Worm (Caenorhabditis elegans) whole organism, L3 larva: ENCODE data around the gene K09D9.1.

Experiments
- R02D3.7 ChIP-seq: fragments of 150-350 bp; optimal IDR thresholded peaks from 2 replicates; lab custom pipeline; 2014; ENCODE audit warnings: missing biosample characterization, missing genetic modification characterization
- aly-2 ChIP-seq: fragments of 150-350 bp; optimal IDR thresholded peaks from 2 replicates; lab custom pipeline; 2014; ENCODE audit warnings: missing biosample characterization, missing genetic modification characterization
- ama-1 ChIP-seq: fragments of 150-350 bp; optimal IDR thresholded peaks from 2 replicates; lab custom pipeline; 2018
- ceh-28 ChIP-seq: fragments of 150-350 bp; optimal IDR thresholded peaks from 2 replicates; lab custom pipeline; 2014; ENCODE audit warnings: missing biosample characterization, missing genetic modification reagents, missing genetic modification characterization
- ceh-82 ChIP-seq: fragments of 150-350 bp; optimal IDR thresholded peaks from 2 replicates; lab custom pipeline; 2014; ENCODE audit warnings: missing biosample characterization, missing genetic modification characterization
- ceh-9 ChIP-seq: sonication (generic microtip); optimal IDR thresholded peaks from 2 replicates; lab custom pipeline; 2018; ENCODE audit warnings: missing biosample characterization, missing genetic modification characterization
- egl-5 ChIP-seq: fragments of 150-350 bp; optimal IDR thresholded peaks from 2 replicates; lab custom pipeline; 2017; ENCODE audit warnings: missing biosample characterization, missing genetic modification reagents, missing genetic modification characterization, inconsistent platforms
- elt-2 ChIP-seq: sonication (generic microtip); optimal IDR thresholded peaks from 2 replicates; lab custom pipeline; 2016; ENCODE audit warnings: missing genetic modification reagents, mild to moderate bottlenecking, missing genetic modification characterization, missing compliant biosample characterization
- eor-1 ChIP-seq, 2 experiments: fragments of 150-350 bp; optimal IDR thresholded peaks; 2 replicates each; lab custom pipeline; 2014 to 2018; ENCODE audit warnings: missing biosample characterization in 2 of 2, missing genetic modification characterization in 2 of 2
- fkh-2 ChIP-seq: fragments of 150-350 bp; optimal IDR thresholded peaks from 2 replicates; lab custom pipeline; 2014; ENCODE audit warnings: missing biosample characterization, missing genetic modification reagents, missing genetic modification characterization
- fos-1 ChIP-seq: fragments of 150-350 bp; optimal IDR thresholded peaks from 2 replicates; lab custom pipeline; 2014; ENCODE audit warnings: missing biosample characterization, missing genetic modification characterization
- hmg-11 ChIP-seq: sonication (generic microtip); optimal IDR thresholded peaks from 2 replicates; lab custom pipeline; 2016; ENCODE audit warnings: missing genetic modification characterization, missing compliant biosample characterization
- lin-15B ChIP-seq: fragments of 150-350 bp; optimal IDR thresholded peaks from 2 replicates; lab custom pipeline; 2014; ENCODE audit warnings: missing biosample characterization, missing genetic modification characterization
- lin-39 ChIP-seq: fragments of 150-350 bp; optimal IDR thresholded peaks from 2 replicates; lab custom pipeline; 2018; ENCODE audit warnings: missing biosample characterization, missing genetic modification reagents, missing genetic modification characterization
- lsy-12 ChIP-seq: sonication (generic microtip); optimal IDR thresholded peaks from 2 replicates; lab custom pipeline; 2016; ENCODE audit warnings: mild to moderate bottlenecking, missing genetic modification characterization, missing compliant biosample characterization
- nhr-11 ChIP-seq: fragments of 150-350 bp; optimal IDR thresholded peaks from 2 replicates; lab custom pipeline; 2014; ENCODE audit warnings: missing biosample characterization, missing genetic modification characterization
- nhr-12 ChIP-seq: fragments of 150-350 bp; optimal IDR thresholded peaks from 2 replicates; lab custom pipeline; 2014; ENCODE audit warnings: missing biosample characterization, missing genetic modification characterization
- nhr-23 ChIP-seq: fragments of 150-350 bp; optimal IDR thresholded peaks from 2 replicates; lab custom pipeline; 2014; ENCODE audit warnings: missing biosample characterization, missing genetic modification reagents, missing genetic modification characterization
- nhr-237 ChIP-seq: fragments of 150-350 bp; optimal IDR thresholded peaks from 2 replicates; lab custom pipeline; 2014; ENCODE audit warnings: missing biosample characterization, missing genetic modification characterization
- nhr-25 ChIP-seq: sonication (generic microtip); optimal IDR thresholded peaks from 2 replicates; lab custom pipeline; 2017; ENCODE audit warnings: missing biosample characterization, missing genetic modification characterization
- nhr-28 ChIP-seq: fragments of 150-350 bp; optimal IDR thresholded peaks from 2 replicates; lab custom pipeline; 2014; ENCODE audit warnings: missing biosample characterization, missing genetic modification characterization
- nhr-43 ChIP-seq: sonication (generic microtip); optimal IDR thresholded peaks from 2 replicates; lab custom pipeline; 2016; ENCODE audit warnings: mild to moderate bottlenecking, missing genetic modification characterization, missing compliant biosample characterization; ENCODE audit not compliant: poor library complexity, severe bottlenecking
- nhr-67 ChIP-seq: fragments of 150-350 bp; optimal IDR thresholded peaks from 2 replicates; lab custom pipeline; 2014; ENCODE audit warnings: missing biosample characterization, missing genetic modification characterization
- nhr-76 ChIP-seq: fragments of 150-350 bp; sonication (generic microtip); optimal IDR thresholded peaks from 5 replicates; lab custom pipeline; 2014; ENCODE audit warnings: missing biosample characterization, missing genetic modification characterization
- nhr-77 ChIP-seq: fragments of 150-350 bp; optimal IDR thresholded peaks from 2 replicates; lab custom pipeline; 2014; ENCODE audit warnings: missing biosample characterization, missing genetic modification characterization
- pha-4 ChIP-seq: fragments of 150-350 bp; optimal IDR thresholded peaks from 2 replicates; lab custom pipeline; 2014; ENCODE audit warnings: missing biosample characterization, missing genetic modification reagents, missing genetic modification characterization
- pqm-1 ChIP-seq: fragments of 150-350 bp; optimal IDR thresholded peaks from 2 replicates; lab custom pipeline; 2017; ENCODE audit warnings: missing biosample characterization, missing genetic modification characterization, inconsistent platforms
- skn-1 ChIP-seq: fragments of 150-350 bp; optimal IDR thresholded peaks from 2 replicates; lab custom pipeline; 2014; ENCODE audit warnings: missing biosample characterization, missing genetic modification characterization
- snpc-4 ChIP-seq: fragments of 150-350 bp; optimal IDR thresholded peaks from 2 replicates; lab custom pipeline; 2014; ENCODE audit warnings: missing biosample characterization, missing genetic modification characterization
- tbx-2 ChIP-seq: sonication (generic microtip); optimal IDR thresholded peaks from 2 replicates; lab custom pipeline; 2016; ENCODE audit warnings: mild to moderate bottlenecking, missing genetic modification characterization, missing compliant biosample characterization
- unc-39 ChIP-seq: sonication (generic microtip); optimal IDR thresholded peaks from 4 replicates; lab custom pipeline; 2017; ENCODE audit warnings: missing biosample characterization, missing genetic modification characterization
- ztf-11 ChIP-seq: fragments of 150-350 bp; optimal IDR thresholded peaks from 2 replicates; lab custom pipeline; 2014; ENCODE audit warnings: missing biosample characterization, missing genetic modification characterization
- ztf-4 ChIP-seq: fragments of 150-350 bp; optimal IDR thresholded peaks from 2 replicates; lab custom pipeline; 2014; ENCODE audit warnings: missing biosample characterization, missing genetic modification characterization

Gene K09D9.1

DNA sequence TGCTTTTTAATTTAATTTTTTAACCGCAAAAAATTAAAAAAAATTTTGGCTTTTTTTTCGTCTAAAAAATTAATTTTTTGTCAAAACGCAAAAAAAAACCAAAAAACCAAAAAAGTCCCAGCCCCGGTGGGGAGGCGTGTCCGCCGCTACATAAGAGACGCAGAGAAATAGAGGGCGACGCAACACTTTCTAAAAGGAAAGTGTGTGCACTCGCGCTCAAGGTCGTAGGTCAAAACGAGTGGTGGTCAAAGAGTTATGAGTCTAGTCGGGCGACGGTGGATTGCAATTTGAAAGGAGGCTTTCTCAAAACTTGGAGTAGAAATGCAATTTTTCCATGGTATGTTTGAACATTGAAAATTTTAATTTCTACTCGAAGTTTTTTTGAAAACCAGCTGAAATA, 20.3 kb upstream of the K09D9.1 start:
- no peak for TF ChIP-seq pha-4 (tag; lab: Kevin White, UChicago)

DNA sequence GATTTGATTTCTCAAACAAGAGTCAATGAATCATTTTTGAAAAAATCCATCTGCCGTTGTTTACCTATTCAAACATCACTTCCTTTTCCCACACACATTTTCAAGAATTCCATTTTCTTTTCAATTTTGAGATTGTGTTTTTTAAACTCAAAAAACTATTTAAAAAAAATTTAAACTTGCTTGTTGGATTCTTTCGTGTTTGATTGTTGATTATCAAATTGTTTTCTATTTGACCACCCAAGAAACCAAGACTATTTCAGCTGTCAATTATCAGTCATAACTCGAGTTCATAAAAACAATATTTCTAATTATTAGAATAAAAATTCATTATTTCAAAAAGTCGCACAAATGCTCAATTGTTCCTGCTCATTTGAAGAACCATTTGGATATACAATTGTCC, 19.6 kb upstream of the K09D9.1 start, which contains the start of gene srh-8:
TSS of gene srh-8 (plus strand) at position 301 of the 400 bp plus-strand sequence.
- TF ChIP-seq nhr-28 (tag; lab: Kevin White, UChicago) (no peak), ztf-4 (no peak), lin-39 (tag; lab: Kevin White, UChicago) (no peak), ceh-28 (no peak), nhr-77 (tag; lab: Kevin White, UChicago) (no peak), snpc-4 (tag; lab: Kevin White, UChicago) (no peak), hmg-11 (tag; lab: Kevin White, UChicago) (no peak), aly-2 (tag; lab: Kevin White, UChicago) (no peak), nhr-43 (tag; lab: Kevin White, UChicago) (no peak), skn-1 (no peak), tbx-2 (tag; lab: Kevin White, UChicago) (no peak), R02D3.7 (no peak), ceh-9 (tag; lab: Kevin White, UChicago) (no peak), lsy-12 (tag; lab: Kevin White, UChicago) (no peak), eor-1 (tag; optimal IDR thresholded peaks at IDR 0.05; lab: Kevin White, UChicago) (no peak), lin-15B (tag; lab: Kevin White, UChicago) (no peak)

- no peak for TF ChIP-seq pqm-1 (tag; lab: Kevin White, UChicago)
- no peak for TF ChIP-seq nhr-23 (tag; lab: Kevin White, UChicago)
- TF ChIP-seq nhr-11 (tag; lab: Kevin White, UChicago), result no peak
- TF ChIP-seq fkh-2 (tag; lab: Kevin White, UChicago), result no peak
- no peak for TF ChIP-seq ztf-11
- TF ChIP-seq ceh-9 (tag; lab: Kevin White, UChicago), result no peak
- no peak for TF ChIP-seq nhr-237 (tag; lab: Kevin White, UChicago)
- no peak for TF ChIP-seq ztf-4
- no peak for TF ChIP-seq nhr-76 (tag; lab: Kevin White, UChicago)
- TF ChIP-seq, all 47 proteins: peak for 0
These were observed 16.9 kb upstream of the K09D9.1 start, which contains the start of gene srh-7 for ce11 chrV:4007927-4008326. Gene srh-7 (plus strand): TSS chrV:4008227.

DNA sequence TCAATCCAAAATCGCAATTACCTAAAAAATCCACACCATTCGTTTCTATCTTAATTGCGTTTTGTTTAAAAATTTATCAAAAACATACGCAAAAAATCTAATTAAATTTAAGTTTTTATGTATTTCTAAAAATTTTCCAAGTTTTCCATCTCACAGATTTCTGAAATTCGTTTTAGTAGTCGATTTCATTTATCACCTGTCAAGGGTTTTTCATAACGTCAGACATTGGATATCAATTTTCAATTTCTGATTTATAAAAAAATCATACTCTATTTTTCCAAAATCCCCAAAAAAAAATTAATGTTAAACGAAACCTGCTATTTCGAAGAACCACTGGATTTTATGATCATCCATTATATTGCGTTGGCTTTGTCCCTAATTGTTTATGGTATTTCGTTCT, 14.7 kb upstream of the K09D9.1 start, which contains the start of gene srh-4:
TSS of gene srh-4 (plus strand) at position 301 of the 400 bp plus-strand sequence.
- TF ChIP-seq nhr-12 (tag; lab: Kevin White, UChicago), result no peak
- TF ChIP-seq nhr-25 (tag; lab: Kevin White, UChicago), result no peak
- no peak for TF ChIP-seq nhr-28 (tag; lab: Kevin White, UChicago)
- no peak for TF ChIP-seq ama-1 (lab: Kevin White, UChicago)
- TF ChIP-seq nhr-76 (tag; lab: Kevin White, UChicago), result no peak
- TF ChIP-seq unc-39 (tag; lab: Kevin White, UChicago), result no peak
- TF ChIP-seq ceh-9 (tag; lab: Kevin White, UChicago), result no peak
- no peak for TF ChIP-seq elt-2 (tag; lab: Kevin White, UChicago)
- no peak for TF ChIP-seq nhr-237 (tag; lab: Kevin White, UChicago)

- no peak for TF ChIP-seq pqm-1 (tag; lab: Kevin White, UChicago)
- no peak for TF ChIP-seq nhr-12 (tag; lab: Kevin White, UChicago)
- TF ChIP-seq fkh-2 (tag; lab: Kevin White, UChicago), result no peak
- TF ChIP-seq elt-2 (tag; lab: Kevin White, UChicago), result no peak
- TF ChIP-seq egl-5 (tag; lab: Kevin White, UChicago), result no peak
- no peak for TF ChIP-seq nhr-67 (tag; lab: Kevin White, UChicago)
- no peak for TF ChIP-seq ceh-82 (tag; lab: Kevin White, UChicago)
- TF ChIP-seq fos-1 (tag; lab: Kevin White, UChicago), result no peak
- TF ChIP-seq lin-15B (tag; lab: Kevin White, UChicago), result no peak
- no peak for TF ChIP-seq nhr-11 (tag; lab: Kevin White, UChicago)
- no peak for TF ChIP-seq snpc-4 (tag; lab: Kevin White, UChicago)
These were observed 8.1 kb upstream of the K09D9.1 start, which contains the start of gene srw-89 for ce11 chrV:4016780-4017179. Gene srw-89 (plus strand): TSS chrV:4017080.
